Worm (Caenorhabditis elegans) whole organism, L1 larva: ENCODE data around the gene tag-329.
A peak's percentile ranks its signal among the peaks of the same experiment; 100 is the strongest.

ENCODE experiments used
- C04F5.9 ChIP-seq: sonication (generic microtip); optimal IDR thresholded peaks from 2 replicates; lab custom pipeline; 2016; ENCODE audit warnings: missing genetic modification characterization, missing compliant biosample characterization
- Y116A8C.19 ChIP-seq: sonication (generic microtip); optimal IDR thresholded peaks from 2 replicates; lab custom pipeline; 2016; ENCODE audit warnings: missing compliant biosample characterization, missing genetic modification characterization, borderline replicate concordance
- aha-1 ChIP-seq: fragments of 150-350 bp; optimal IDR thresholded peaks from 2 replicates; lab custom pipeline; 2014; ENCODE audit warnings: missing biosample characterization, missing genetic modification characterization
- ceh-63 ChIP-seq: fragments of 200-800 bp; sonication (Bioruptor generic); optimal IDR thresholded peaks from 2 replicates; lab custom pipeline; 2018; ENCODE audit warnings: mild to moderate bottlenecking, missing genetic modification characterization, missing compliant biosample characterization
- ceh-8 ChIP-seq: fragments of 200-800 bp; sonication (Bioruptor generic); optimal IDR thresholded peaks from 2 replicates; lab custom pipeline; 2018; ENCODE audit warnings: mild to moderate bottlenecking, missing genetic modification characterization, moderate library complexity, missing compliant biosample characterization
- ceh-82 ChIP-seq, 3 experiments: fragments of 150-350 bp in 1 of 3; sonication (generic microtip) in 2 of 3; optimal IDR thresholded peaks; 2 replicates each; lab custom pipeline; 2014 to 2017; ENCODE audit warnings: missing biosample characterization in 3 of 3, missing genetic modification characterization in 3 of 3
- ceh-88 ChIP-seq: fragments of 200-800 bp; sonication (Bioruptor generic); IDR thresholded peaks from 2 replicates; pipeline ENCODE4 v1.3.6; 2022; ENCODE audit warnings: missing genetic modification characterization, missing compliant biosample characterization
- ceh-90 ChIP-seq: sonication (generic microtip); optimal IDR thresholded peaks from 2 replicates; lab custom pipeline; 2016; ENCODE audit warnings: missing genetic modification characterization, missing compliant biosample characterization
- ces-1 ChIP-seq: fragments of 150-350 bp; optimal IDR thresholded peaks from 2 replicates; lab custom pipeline; 2014; ENCODE audit warnings: missing biosample characterization, missing genetic modification reagents, missing genetic modification characterization
- dpl-1 ChIP-seq, 3 experiments: fragments of 150-350 bp in 2 of 3; sonication (generic microtip) in 1 of 3; optimal IDR thresholded peaks; 2 replicates each; lab custom pipeline; 2014 to 2017; ENCODE audit warnings: missing biosample characterization in 3 of 3, missing genetic modification characterization in 3 of 3, missing genetic modification reagents in 3 of 3
- dsc-1 ChIP-seq: sonication (generic microtip); optimal IDR thresholded peaks from 2 replicates; lab custom pipeline; 2016; ENCODE audit warnings: mild to moderate bottlenecking, missing genetic modification characterization, missing compliant biosample characterization
- efl-1 ChIP-seq, 4 experiments: fragments of 150-350 bp; optimal IDR thresholded peaks in 3 of 4; peaks in 1 of 4; 1 replicate in 1 of 4; 2 replicates in 3 of 4; lab custom pipeline; 2014; ENCODE audit warnings: missing biosample characterization in 2 of 4, missing genetic modification characterization in 2 of 4, missing genetic modification reagents in 2 of 4
- egl-13 ChIP-seq: sonication (generic microtip); optimal IDR thresholded peaks from 2 replicates; lab custom pipeline; 2016; ENCODE audit warnings: missing genotype, missing genetic modification reagents, missing genetic modification characterization, missing compliant biosample characterization
- egl-27 ChIP-seq, 2 experiments: fragments of 150-350 bp in 1 of 2; sonication (generic microtip); optimal IDR thresholded peaks; 3 replicates each; lab custom pipeline; 2017 to 2018; ENCODE audit warnings: missing biosample characterization in 2 of 2, missing genetic modification characterization in 2 of 2, missing genetic modification reagents in 2 of 2
- ets-5 ChIP-seq: fragments of 200-800 bp; sonication (Bioruptor generic); IDR thresholded peaks from 2 replicates; pipeline ENCODE4 v1.3.6; 2022; ENCODE audit warnings: missing genetic modification characterization, missing compliant biosample characterization
- fkh-10 ChIP-seq: sonication (generic microtip); optimal IDR thresholded peaks from 2 replicates; lab custom pipeline; 2017; ENCODE audit warnings: missing biosample characterization, missing genetic modification reagents, missing genetic modification characterization
- fkh-4 ChIP-seq: sonication (generic microtip); optimal IDR thresholded peaks from 2 replicates; lab custom pipeline; 2016; ENCODE audit warnings: missing compliant biosample characterization, missing genetic modification characterization, borderline replicate concordance
- fkh-8 ChIP-seq: sonication (generic microtip); optimal IDR thresholded peaks from 2 replicates; lab custom pipeline; 2016; ENCODE audit warnings: mild to moderate bottlenecking, missing genetic modification characterization, missing compliant biosample characterization
- fos-1 ChIP-seq: fragments of 150-350 bp; optimal IDR thresholded peaks from 2 replicates; lab custom pipeline; 2014; ENCODE audit warnings: missing biosample characterization, missing genetic modification characterization
- hlh-17 ChIP-seq: fragments of 200-800 bp; sonication (Bioruptor generic); optimal IDR thresholded peaks from 2 replicates; lab custom pipeline; 2018; ENCODE audit warnings: missing genetic modification characterization, mild to moderate bottlenecking, missing compliant biosample characterization, moderate library complexity, borderline replicate concordance
- irx-1 ChIP-seq: sonication (generic microtip); optimal IDR thresholded peaks from 2 replicates; lab custom pipeline; 2016; ENCODE audit warnings: missing genetic modification characterization, missing compliant biosample characterization
- isw-1 ChIP-seq: fragments of 200-800 bp; sonication (Bioruptor generic); IDR thresholded peaks from 2 replicates; pipeline ENCODE4 v1.3.6; 2022; ENCODE audit warnings: missing genetic modification characterization, missing compliant biosample characterization
- lin-13 ChIP-seq: fragments of 150-350 bp; optimal IDR thresholded peaks from 2 replicates; lab custom pipeline; 2014; ENCODE audit warnings: missing biosample characterization, missing genetic modification reagents, missing genetic modification characterization
- lin-14 ChIP-seq: fragments of 200-800 bp; sonication (Bioruptor generic); optimal IDR thresholded peaks from 2 replicates; lab custom pipeline; 2018; ENCODE audit warnings: mild to moderate bottlenecking, missing genetic modification characterization, moderate library complexity, missing compliant biosample characterization
- lin-15B ChIP-seq: fragments of 150-350 bp; sonication (generic microtip); optimal IDR thresholded peaks from 3 replicates; lab custom pipeline; 2014; ENCODE audit warnings: missing biosample characterization, missing genetic modification characterization
- lin-35 ChIP-seq, 2 experiments: fragments of 150-350 bp; optimal IDR thresholded peaks; 2 replicates each; lab custom pipeline; 2014; ENCODE audit warnings: missing biosample characterization in 2 of 2, missing genetic modification characterization in 2 of 2, missing genetic modification reagents in 2 of 2
- lsy-2 ChIP-seq, 2 experiments: fragments of 150-350 bp; optimal IDR thresholded peaks; 2 replicates each; lab custom pipeline; 2014; ENCODE audit warnings: missing biosample characterization in 2 of 2, missing genetic modification characterization in 2 of 2
- mef-2 ChIP-seq: fragments of 150-350 bp; optimal IDR thresholded peaks from 2 replicates; lab custom pipeline; 2014; ENCODE audit warnings: missing biosample characterization, missing genetic modification characterization
- nhr-12 ChIP-seq: sonication (generic microtip); optimal IDR thresholded peaks from 2 replicates; lab custom pipeline; 2017; ENCODE audit warnings: missing biosample characterization, missing genetic modification characterization
- nhr-20 ChIP-seq: sonication (generic microtip); optimal IDR thresholded peaks from 2 replicates; lab custom pipeline; 2016; ENCODE audit warnings: mild to moderate bottlenecking, missing genetic modification characterization, missing compliant biosample characterization
- nhr-47 ChIP-seq: sonication (generic microtip); optimal IDR thresholded peaks from 2 replicates; lab custom pipeline; 2016; ENCODE audit warnings: mild to moderate bottlenecking, missing genetic modification characterization, moderate library complexity, missing compliant biosample characterization
- nhr-71 ChIP-seq: sonication (generic microtip); optimal IDR thresholded peaks from 2 replicates; lab custom pipeline; 2016; ENCODE audit warnings: mild to moderate bottlenecking, missing genetic modification characterization, moderate library complexity, missing compliant biosample characterization
- pax-3 ChIP-seq: fragments of 200-800 bp; sonication (Bioruptor generic); optimal IDR thresholded peaks from 2 replicates; lab custom pipeline; 2018; ENCODE audit warnings: mild to moderate bottlenecking, missing genetic modification characterization, moderate library complexity, missing compliant biosample characterization
- skn-1 ChIP-seq: fragments of 150-350 bp; optimal IDR thresholded peaks from 2 replicates; lab custom pipeline; 2014; ENCODE audit warnings: missing biosample characterization, missing genetic modification characterization
- snu-23 ChIP-seq: sonication (generic microtip); optimal IDR thresholded peaks from 2 replicates; lab custom pipeline; 2016; ENCODE audit warnings: missing genetic modification characterization, missing compliant biosample characterization
- swsn-7 ChIP-seq: sonication (generic microtip); optimal IDR thresholded peaks from 2 replicates; lab custom pipeline; 2016; ENCODE audit warnings: missing genetic modification characterization, missing compliant biosample characterization
- tbx-2 ChIP-seq: sonication (generic microtip); optimal IDR thresholded peaks from 2 replicates; lab custom pipeline; 2016; ENCODE audit warnings: missing genetic modification characterization, missing compliant biosample characterization
- unc-130 ChIP-seq: fragments of 150-350 bp; optimal IDR thresholded peaks from 2 replicates; lab custom pipeline; 2017; ENCODE audit warnings: missing biosample characterization, missing genetic modification characterization, inconsistent platforms
- unc-30 ChIP-seq: sonication (generic microtip); optimal IDR thresholded peaks from 2 replicates; lab custom pipeline; 2017; ENCODE audit warnings: missing biosample characterization, missing genetic modification characterization
- unc-86 ChIP-seq: sonication (generic microtip); optimal IDR thresholded peaks from 2 replicates; lab custom pipeline; 2016; ENCODE audit warnings: missing genetic modification characterization, missing compliant biosample characterization
- xbp-1 ChIP-seq: sonication (generic microtip); optimal IDR thresholded peaks from 2 replicates; lab custom pipeline; 2016; ENCODE audit warnings: missing genetic modification characterization, missing compliant biosample characterization
- zag-1 ChIP-seq: fragments of 150-350 bp; optimal IDR thresholded peaks from 2 replicates; lab custom pipeline; 2014; ENCODE audit warnings: missing biosample characterization, missing genetic modification characterization
- ztf-11 ChIP-seq, 2 experiments: sonication (generic microtip); optimal IDR thresholded peaks; 2 replicates each; lab custom pipeline; 2016 to 2017; ENCODE audit warnings: missing genetic modification characterization in 2 of 2, missing biosample characterization in 1 of 2, missing compliant biosample characterization in 1 of 2

Gene tag-329

ce11 chrV:9550313-9550712 lies 15.6 kb downstream of the tag-329 start, which contains the start of gene ehbp-1 (continued):
- TF ChIP-seq unc-30 (no peak), ets-5 (GFP tag; lab: Robert Waterston, UW) (no peak), ceh-88 (GFP tag; lab: Robert Waterston, UW) (no peak), ces-1 (GFP tag; lab: Kevin White, UChicago) (no peak)

- no peak for TF ChIP-seq tbx-2 (tag; lab: Kevin White, UChicago)
- TF ChIP-seq efl-1 (optimal IDR thresholded peaks at IDR 0.05; lab: Kevin White, UChicago), result no peak
- TF ChIP-seq efl-1 (GFP tag; optimal IDR thresholded peaks at IDR 0.05 in 1 of 2; lab: Kevin White, UChicago), result peak in 1 of 2 experiments; percentile 25
- TF ChIP-seq, all 84 proteins: peak for 1
Observed at ce11 chrV:9556668-9557067, 21.9 kb downstream of the tag-329 start.

ce11 chrV:9561624-9562179 lies 27.0 kb downstream of the tag-329 start, which contains the start of gene rgef-1:
TSS of gene rgef-1 (minus strand) at chrV:9561674.
- peak in 1 of 2 experiments; percentile 27 for TF ChIP-seq egl-27 (tag; optimal IDR thresholded peaks at IDR 0.05; lab: Kevin White, UChicago)
- no peak for TF ChIP-seq Y116A8C.19 (tag; lab: Kevin White, UChicago)
- peak; percentile 79 for TF ChIP-seq egl-13
- TF ChIP-seq fos-1 (tag; lab: Kevin White, UChicago), result peak; percentile 16
- TF ChIP-seq fkh-10 (GFP tag; lab: Kevin White, UChicago), result peak; percentile 96
- TF ChIP-seq ceh-82 (tag; optimal IDR thresholded peaks at IDR 0.05; lab: Kevin White, UChicago), result peak; percentile 30 to 82 (median 59)
- no peak for TF ChIP-seq fkh-4 (tag; lab: Kevin White, UChicago)
- TF ChIP-seq nhr-71 (tag; lab: Kevin White, UChicago), result peak; percentile 71
- no peak for TF ChIP-seq ceh-63 (GFP tag; lab: Kevin White, UChicago)
- TF ChIP-seq lin-15B (tag; lab: Kevin White, UChicago), result no peak
- TF ChIP-seq efl-1 (optimal IDR thresholded peaks at IDR 0.05; lab: Kevin White, UChicago), result peak; percentile 30 to 34
- peak in 1 of 2 experiments; percentile 3 for TF ChIP-seq efl-1 (GFP tag; optimal IDR thresholded peaks at IDR 0.05 in 1 of 2; lab: Kevin White, UChicago)
- no peak for TF ChIP-seq nhr-12 (tag; lab: Kevin White, UChicago)
- TF ChIP-seq isw-1 (GFP tag; lab: Robert Waterston, UW), result peak; percentile 62
- TF ChIP-seq xbp-1 (tag; lab: Kevin White, UChicago), result peak; percentile 23
- TF ChIP-seq aha-1, result no peak
- peak; percentile 17 for TF ChIP-seq ceh-8
- TF ChIP-seq tbx-2 (tag; lab: Kevin White, UChicago), result peak; percentile 47
- no peak for TF ChIP-seq unc-130 (tag; lab: Kevin White, UChicago)
- TF ChIP-seq nhr-20 (tag; lab: Kevin White, UChicago), result peak; percentile 6
- TF ChIP-seq irx-1 (tag; lab: Kevin White, UChicago), result peak; percentile 26
- TF ChIP-seq pax-3 (tag; lab: Kevin White, UChicago), result peak; percentile 3
- peak; percentile 84 for TF ChIP-seq unc-86 (tag; lab: Kevin White, UChicago)
- peak; percentile 35 for TF ChIP-seq dsc-1 (tag; lab: Kevin White, UChicago)
- peak in 1 of 2 experiments; percentile 51 for TF ChIP-seq lin-35 (GFP tag; optimal IDR thresholded peaks at IDR 0.05; lab: Kevin White, UChicago)
- peak; percentile 47 for TF ChIP-seq zag-1
- TF ChIP-seq ceh-88 (GFP tag; lab: Robert Waterston, UW), result no peak
- TF ChIP-seq lin-14 (GFP tag; lab: Kevin White, UChicago), result peak; percentile 95
- TF ChIP-seq ceh-90 (tag; lab: Kevin White, UChicago), result no peak
- peak in 1 of 3 experiments; percentile 25 for TF ChIP-seq dpl-1 (GFP tag; optimal IDR thresholded peaks at IDR 0.05; lab: Kevin White, UChicago)
- TF ChIP-seq lsy-2 (tag; optimal IDR thresholded peaks at IDR 0.05; lab: Kevin White, UChicago), result peak; percentile 41 to 60
- peak; percentile 5 for TF ChIP-seq skn-1
- TF ChIP-seq nhr-47 (tag; lab: Kevin White, UChicago), result peak; percentile 65
- peak; percentile 71 for TF ChIP-seq swsn-7
- TF ChIP-seq snu-23, result peak; percentile 36
- TF ChIP-seq fkh-8 (tag; lab: Kevin White, UChicago), result peak; percentile 88
- peak; percentile 80 for TF ChIP-seq mef-2 (tag; lab: Kevin White, UChicago)
- TF ChIP-seq lin-13 (GFP tag; lab: Kevin White, UChicago), result peak; percentile 18
- no peak for TF ChIP-seq C04F5.9 (tag; lab: Kevin White, UChicago)
- peak in 1 of 2 experiments; percentile 26 for TF ChIP-seq ztf-11 (tag; optimal IDR thresholded peaks at IDR 0.05; lab: Kevin White, UChicago)
- no peak for TF ChIP-seq hlh-17 (GFP tag; lab: Kevin White, UChicago)
